Worm (Caenorhabditis elegans) whole organism, L4/young adult: ENCODE results near the gene nex-2.

Source experiments
- dao-5 ChIP-seq: sonication (generic microtip); optimal IDR thresholded peaks from 2 replicates; lab custom pipeline; 2016; ENCODE audit warnings: missing genotype, missing genetic modification characterization, moderate library complexity, missing compliant biosample characterization
- him-1 ChIP-seq: sonication (generic microtip); optimal IDR thresholded peaks from 2 replicates; lab custom pipeline; 2016; ENCODE audit warnings: missing genotype, missing genetic modification reagents, missing genetic modification characterization, missing compliant biosample characterization

ce11 chrIII:10318755-10319154, 11.5 kb downstream of the nex-2 start, which contains the start of gene unc-69:
- TF ChIP-seq him-1 (tag; lab: Kevin White, UChicago) (no peak), dao-5 (tag; lab: Kevin White, UChicago) (no peak)
